Worm (Caenorhabditis elegans): ENCODE measurements around the gene ZK945.8.
A peak's percentile ranks its signal among the peaks of the same experiment; 100 is the strongest.

The ZK945.8 gene

DNA sequence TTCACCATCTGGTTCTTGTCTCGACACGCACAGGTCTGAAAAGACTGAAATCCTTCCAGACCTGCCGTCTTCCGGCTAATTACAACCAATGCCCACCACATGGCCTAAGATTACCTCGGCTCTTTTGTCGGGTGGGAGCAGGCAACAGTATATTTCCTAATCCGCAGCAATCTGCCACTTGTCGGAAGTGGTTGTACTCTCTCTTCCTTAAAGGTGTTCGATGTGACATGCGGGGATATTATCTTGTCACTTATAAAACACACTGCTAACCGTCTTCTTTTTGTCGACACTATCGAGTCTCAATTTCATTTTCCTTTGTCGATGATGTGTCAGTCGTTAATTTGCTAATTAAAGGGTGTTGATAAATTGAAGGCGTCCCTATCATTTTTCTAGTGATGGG lies 35.6 kb downstream of the ZK945.8 start, which contains the start of gene F27E5.3:
Gene F27E5.3, minus strand, starts transcription at position 101 of the 400 bp plus-strand sequence.
- TF ChIP-seq unc-3 (GFP tag; conservative IDR thresholded peaks at IDR 0.05): no peak
- TF ChIP-seq unc-3 (tag; optimal IDR thresholded peaks at IDR 0.05): no peak
- no peak for TF ChIP-seq ceh-22 (tag; optimal IDR thresholded peaks at IDR 0.05)
- TF ChIP-seq ref-2 (tag; optimal IDR thresholded peaks at IDR 0.05): no peak
- TF ChIP-seq ahr-1 (tag; optimal IDR thresholded peaks at IDR 0.05): no peak
- no peak for TF ChIP-seq pros-1 (tag; optimal IDR thresholded peaks at IDR 0.05)
- no peak for TF ChIP-seq T23F11.4 (GFP tag; optimal IDR thresholded peaks at IDR 0.05)
- TF ChIP-seq K02D7.2 (tag; optimal IDR thresholded peaks at IDR 0.05): no peak
- no peak for TF ChIP-seq sox-4 (tag; optimal IDR thresholded peaks at IDR 0.05)
- TF ChIP-seq ceh-45 (GFP tag; IDR thresholded peaks at IDR 0.05): no peak
- no peak for TF ChIP-seq dve-1 (tag; optimal IDR thresholded peaks at IDR 0.05)
- no peak for TF ChIP-seq hlh-15 (tag; optimal IDR thresholded peaks at IDR 0.05)
- TF ChIP-seq sdc-2 (tag; optimal IDR thresholded peaks at IDR 0.05): no peak
- no peak for TF ChIP-seq nfya-1 (tag; optimal IDR thresholded peaks at IDR 0.05)
- TF ChIP-seq odd-2 (tag; optimal IDR thresholded peaks at IDR 0.05): no peak
- TF ChIP-seq eyg-1 (tag; optimal IDR thresholded peaks at IDR 0.05): no peak
- no peak for TF ChIP-seq unc-86 (tag; optimal IDR thresholded peaks at IDR 0.05)
- no peak for TF ChIP-seq pha-4 (tag; optimal IDR thresholded peaks at IDR 0.05)
- TF ChIP-seq nhr-11 (tag; optimal IDR thresholded peaks at IDR 0.05): no peak
- TF ChIP-seq ceh-24 (tag; optimal IDR thresholded peaks at IDR 0.05): no peak
- TF ChIP-seq hlh-13 (GFP tag; optimal IDR thresholded peaks at IDR 0.05): no peak

DNA sequence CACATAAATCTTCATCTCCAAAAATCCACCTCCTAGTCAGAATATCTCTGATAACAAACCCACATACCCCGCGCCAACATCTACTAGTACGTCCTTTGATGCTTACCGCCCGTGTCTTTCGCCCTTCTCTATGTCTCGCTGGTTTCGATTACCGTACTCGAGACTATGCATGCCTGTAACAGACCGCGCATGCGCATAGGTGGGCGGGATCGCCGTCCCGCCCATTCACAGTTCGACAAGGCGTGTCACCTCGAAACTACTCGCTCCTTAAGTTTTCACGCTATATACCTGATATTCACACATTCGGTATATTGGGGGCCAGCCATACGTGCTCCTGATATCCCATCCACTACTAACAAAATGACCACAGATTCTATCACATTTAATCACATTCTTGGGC lies 38.0 kb downstream of the ZK945.8 start, which contains the start of gene pax-3:
Gene pax-3, plus strand, starts transcription at position 83 of the 400 bp plus-strand sequence.
- TF ChIP-seq ztf-16 (tag; optimal IDR thresholded peaks at IDR 0.05) (no peak), unc-55 (GFP tag; optimal IDR thresholded peaks at IDR 0.05) (no peak), nfya-1 (tag; optimal IDR thresholded peaks at IDR 0.05) (peak; percentile 69)

DNA sequence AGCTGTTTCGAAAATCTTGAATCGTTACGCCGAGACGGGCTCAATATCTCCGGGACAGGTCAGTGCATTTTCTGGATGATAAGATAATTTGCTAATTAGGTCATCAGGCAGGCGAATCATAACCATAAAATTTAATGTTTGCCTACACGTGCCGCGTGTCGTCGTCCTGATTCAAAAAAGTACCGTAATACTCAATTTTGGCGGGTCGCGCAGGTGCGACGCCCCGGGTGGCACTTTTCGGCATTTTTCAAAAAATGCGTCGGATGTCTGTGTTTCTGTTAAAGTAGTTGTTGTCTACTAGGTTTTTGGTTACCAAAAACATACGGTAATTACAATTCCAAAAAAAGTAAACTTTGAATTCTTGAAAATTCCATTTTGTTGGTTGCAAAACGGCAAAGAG lies 39.1 kb downstream of the ZK945.8 start:
- no peak for TF ChIP-seq ceh-31 (tag; optimal IDR thresholded peaks at IDR 0.05)
- TF ChIP-seq nhr-11 (tag; optimal IDR thresholded peaks at IDR 0.05): no peak
- TF ChIP-seq ceh-2 (tag; optimal IDR thresholded peaks at IDR 0.05): no peak

DNA sequence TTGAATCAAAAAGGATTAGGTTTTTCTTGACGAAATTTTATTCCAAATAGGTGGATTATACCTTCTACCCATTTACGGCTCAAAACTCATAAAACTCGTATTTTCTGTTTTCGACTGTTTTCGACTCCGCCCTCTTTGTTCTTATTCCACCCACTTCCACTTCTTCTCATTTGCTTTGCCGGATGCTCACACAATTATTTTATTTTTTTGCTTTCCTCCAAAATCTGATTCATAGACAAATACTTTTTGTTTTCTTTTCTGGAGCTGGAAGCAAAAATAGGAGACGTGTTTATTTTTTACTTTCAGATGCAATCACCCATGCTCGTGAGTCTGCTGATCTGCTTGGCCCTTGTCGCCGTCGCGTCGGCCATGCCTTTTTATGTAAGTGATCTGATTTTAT lies 46.7 kb downstream of the ZK945.8 start, which contains the start of gene nlp-63:
Gene nlp-63, plus strand, starts transcription at position 301 of the 400 bp plus-strand sequence.
- TF ChIP-seq unc-42 (tag; optimal IDR thresholded peaks at IDR 0.05) (no peak), ceh-31 (tag; optimal IDR thresholded peaks at IDR 0.05) (no peak), C08G9.2 (tag; optimal IDR thresholded peaks at IDR 0.05) (no peak), ceh-18 (tag; optimal IDR thresholded peaks at IDR 0.05) (no peak), sdc-2 (tag; optimal IDR thresholded peaks at IDR 0.05) (no peak), pha-4 (tag; optimal IDR thresholded peaks at IDR 0.05) (no peak), ceh-48 (tag; optimal IDR thresholded peaks at IDR 0.05) (no peak), tbx-2 (tag; optimal IDR thresholded peaks at IDR 0.05) (no peak), K02D7.2 (tag; optimal IDR thresholded peaks at IDR 0.05) (no peak), ztf-16 (tag; optimal IDR thresholded peaks at IDR 0.05) (no peak), C38D4.7 (GFP tag; optimal IDR thresholded peaks at IDR 0.05) (no peak), ref-2 (tag; optimal IDR thresholded peaks at IDR 0.05) (no peak), rnt-1 (tag; optimal IDR thresholded peaks at IDR 0.05) (no peak), F13H6.1 (tag; optimal IDR thresholded peaks at IDR 0.05) (no peak), ceh-22 (tag; optimal IDR thresholded peaks at IDR 0.05) (no peak)

All from whole organism, late embryonic.